Worm (Caenorhabditis elegans) whole organism, L4 larva: Measurements from ENCODE around the gene mam-7.

Experiments
- aly-2 ChIP-seq: sonication (generic microtip); optimal IDR thresholded peaks from 2 replicates; lab custom pipeline; 2018; ENCODE audit warnings: missing biosample characterization, missing genetic modification characterization
- ceh-20 ChIP-seq: fragments of 200-800 bp; sonication (Bioruptor generic); IDR thresholded peaks from 2 replicates; pipeline ENCODE4 v1.3.6; 2022; ENCODE audit warnings: missing genetic modification reagents, missing genetic modification characterization, missing compliant biosample characterization
- dmd-6 ChIP-seq: fragments of 200-800 bp; sonication (Bioruptor generic); IDR thresholded peaks from 2 replicates; pipeline ENCODE4 v1.3.6; 2022; ENCODE audit warnings: missing genetic modification reagents, missing genetic modification characterization, missing compliant biosample characterization
- lin-15B ChIP-seq: fragments of 150-350 bp; sonication (generic microtip); optimal IDR thresholded peaks from 3 replicates; lab custom pipeline; 2014; ENCODE audit warnings: missing biosample characterization, missing genetic modification characterization
- madf-9 ChIP-seq: fragments of 200-800 bp; sonication (Bioruptor generic); conservative IDR thresholded peaks from 2 replicates; pipeline ENCODE4 v1.3.6; 2022; ENCODE audit warnings: missing genetic modification reagents, missing genetic modification characterization, missing compliant biosample characterization
- mdl-1 ChIP-seq, 2 experiments: fragments of 150-350 bp in 1 of 2; sonication (generic microtip) in 1 of 2; optimal IDR thresholded peaks; 2 replicates each; lab custom pipeline; 2014 to 2017; ENCODE audit warnings: missing biosample characterization in 2 of 2, missing genetic modification characterization in 2 of 2
- nhr-237 ChIP-seq: sonication (generic microtip); optimal IDR thresholded peaks from 2 replicates; lab custom pipeline; 2017; ENCODE audit warnings: missing biosample characterization, missing genetic modification characterization
- nhr-25 ChIP-seq: sonication (generic microtip); optimal IDR thresholded peaks from 2 replicates; lab custom pipeline; 2017; ENCODE audit warnings: missing genetic modification characterization, mild to moderate bottlenecking, missing compliant biosample characterization, antibody characterized with exemption, moderate library complexity, borderline replicate concordance; ENCODE audit not compliant: insufficient read depth
- nhr-28 ChIP-seq: fragments of 150-350 bp; optimal IDR thresholded peaks from 2 replicates; lab custom pipeline; 2014; ENCODE audit warnings: missing biosample characterization, missing genetic modification characterization
- nhr-6 ChIP-seq: fragments of 150-350 bp; optimal IDR thresholded peaks from 2 replicates; lab custom pipeline; 2014; ENCODE audit warnings: missing biosample characterization, missing genetic modification characterization
- snpc-4 ChIP-seq: fragments of 150-350 bp; optimal IDR thresholded peaks from 2 replicates; lab custom pipeline; 2014; ENCODE audit warnings: missing biosample characterization, missing genetic modification characterization
- ztf-11 ChIP-seq: fragments of 150-350 bp; optimal IDR thresholded peaks from 2 replicates; lab custom pipeline; 2014; ENCODE audit warnings: missing biosample characterization, missing genetic modification characterization

DNA sequence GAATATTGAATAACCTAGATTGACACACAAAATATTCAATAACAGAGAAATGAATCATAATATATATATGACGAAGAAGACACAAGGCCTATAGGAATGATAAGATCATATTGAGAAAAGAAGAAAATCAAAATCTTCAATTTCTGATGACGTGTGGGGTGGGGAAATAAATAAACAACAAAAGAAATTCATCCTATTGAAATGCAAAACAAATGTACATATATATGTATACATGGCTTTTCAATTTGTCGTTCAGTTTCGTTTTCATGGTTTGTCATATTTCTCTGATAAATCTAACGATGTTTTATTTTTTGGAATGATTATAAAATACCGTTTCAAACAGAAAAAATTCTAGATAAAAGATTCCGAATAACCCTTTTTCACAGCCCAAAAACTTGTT, 33.7 kb downstream of the mam-7 start, which contains the start of gene ttr-3:
- TF ChIP-seq dmd-6 (GFP tag; lab: Robert Waterston, UW), result no peak
- TF ChIP-seq snpc-4 (tag; lab: Kevin White, UChicago), result no peak
- no peak for TF ChIP-seq nhr-237 (tag; lab: Kevin White, UChicago)
- TF ChIP-seq nhr-28 (tag; lab: Kevin White, UChicago), result no peak
- TF ChIP-seq aly-2 (tag; lab: Kevin White, UChicago), result no peak
- TF ChIP-seq lin-15B (tag; lab: Kevin White, UChicago), result no peak
- no peak for TF ChIP-seq mdl-1 (tag; optimal IDR thresholded peaks at IDR 0.05; lab: Kevin White, UChicago)
- TF ChIP-seq ztf-11, result no peak
- TF ChIP-seq nhr-25, result no peak
- TF ChIP-seq madf-9 (GFP tag; lab: Robert Waterston, UW), result no peak
- no peak for TF ChIP-seq ceh-20 (GFP tag; lab: Robert Waterston, UW)
- no peak for TF ChIP-seq nhr-6
